Fruit fly (Drosophila melanogaster): Measurements from ENCODE around the gene CG12091.

CG12091 gene

DNA sequence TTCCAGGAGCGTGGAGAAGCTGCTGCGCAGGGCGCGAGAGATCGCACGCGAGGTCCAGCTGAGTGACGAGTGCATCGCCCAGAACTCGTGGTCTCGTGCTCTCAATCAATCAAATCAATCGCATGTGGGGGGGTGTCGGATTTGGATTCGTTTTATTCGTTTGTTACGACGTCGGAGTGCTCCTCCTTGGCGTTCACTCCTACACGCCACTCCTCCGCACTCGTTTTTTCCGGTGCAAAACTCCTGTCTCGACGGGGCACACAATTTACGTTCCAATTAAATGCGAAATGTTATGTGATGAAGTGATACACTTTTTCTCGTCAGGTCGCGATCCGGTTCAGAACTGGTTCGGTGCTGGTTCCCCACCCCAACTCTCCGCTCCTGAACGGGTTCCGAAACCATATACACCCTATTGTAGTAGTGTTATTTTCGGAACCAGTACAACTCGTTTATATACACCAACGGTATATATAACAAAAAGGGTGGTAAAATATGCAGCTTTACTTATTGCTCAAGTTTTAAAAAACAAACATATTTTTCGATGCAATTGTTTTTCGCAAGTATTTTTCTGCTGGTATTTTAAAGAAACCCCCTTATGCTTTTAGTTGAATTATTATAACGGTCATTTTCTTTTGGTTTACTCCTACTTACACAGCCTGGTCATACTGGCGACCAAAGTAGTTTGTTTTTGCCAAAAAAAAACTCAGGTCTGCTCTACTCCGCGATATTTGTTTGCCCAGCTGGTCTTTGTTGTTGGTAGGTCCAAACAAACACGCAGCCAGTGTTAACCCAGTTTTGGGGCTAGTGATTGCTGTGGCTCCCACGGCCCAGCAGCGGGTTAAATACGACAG lies at the start of gene CG12091, which contains the start of gene pns (continued):
- TF ChIP-seq crol (GFP tag; IDR thresholded peaks at IDR 0.05) (no peak; the same call in 1 of the 2 replicates), CG6654 (GFP tag; optimal IDR thresholded peaks at IDR 0.05) (no peak), prd (optimal IDR thresholded peaks at IDR 0.05) (no peak), prd (GFP tag; IDR thresholded peaks at IDR 0.05) (peak; percentile 68), NC2β (GFP tag; optimal IDR thresholded peaks at IDR 0.05) (peak; percentile 56), row (GFP tag; IDR thresholded peaks at IDR 0.05) (peak; percentile 89), Myb (GFP tag; optimal IDR thresholded peaks at IDR 0.05) (peak; percentile 95), cad (GFP tag; optimal IDR thresholded peaks at IDR 0.05) (peak; percentile 10), pnt (GFP tag; optimal IDR thresholded peaks at IDR 0.05) (peak; percentile 63), croc (GFP tag; conservative IDR thresholded peaks at IDR 0.05) (peak; percentile 32; the same call in 1 of the 3 replicates), Hr78 (GFP tag; optimal IDR thresholded peaks at IDR 0.05) (peak in 1 of 2 experiments; percentile 61), ems (GFP tag; optimal IDR thresholded peaks at IDR 0.05) (peak; percentile 71), CG14860 (GFP tag; IDR thresholded peaks at IDR 0.05; ENCODE audit: partially characterized antibody) (no peak), NK7.1 (GFP tag; optimal IDR thresholded peaks at IDR 0.05) (peak; percentile 20), fd102C (GFP tag; optimal IDR thresholded peaks at IDR 0.05) (peak; percentile 12), kah (GFP tag; optimal IDR thresholded peaks at IDR 0.05) (peak; percentile 4), CG7839 (tag; optimal IDR thresholded peaks at IDR 0.05) (peak; percentile 74), nerfin-1 (tag; optimal IDR thresholded peaks at IDR 0.05) (peak; percentile 39), CG14050 (GFP tag; IDR thresholded peaks at IDR 0.05) (peak; percentile 66), B-H2 (GFP tag; optimal IDR thresholded peaks at IDR 0.05) (peak; percentile 59), so (GFP tag; IDR thresholded peaks at IDR 0.05) (peak; percentile 6; the same call in 2 of the 3 replicates), fd64A (GFP tag; optimal IDR thresholded peaks at IDR 0.05) (no peak), CG15479 (GFP tag; optimal IDR thresholded peaks at IDR 0.05) (no peak), CG8359 (GFP tag; optimal IDR thresholded peaks at IDR 0.05; ENCODE audit: borderline replicate concordance) (no peak), Nf-YA (GFP tag; IDR thresholded peaks at IDR 0.05) (0 out of 2 replicates have a peak, but pooled peaks have one; percentile 20), onecut (GFP tag; IDR thresholded peaks at IDR 0.05) (peak; percentile 56), CG10959 (GFP tag; IDR thresholded peaks at IDR 0.05) (0 out of 2 replicates have a peak, but pooled peaks have one; percentile 27), PHDP (tag; optimal IDR thresholded peaks at IDR 0.05) (peak; percentile 70), MBD-R2 (GFP tag; IDR thresholded peaks at IDR 0.05) (peak; percentile 43; the same call in 1 of the 2 replicates), Aef1 (GFP tag; IDR thresholded peaks at IDR 0.05) (peak; percentile 29; the same call in 2 of the 3 replicates), CG10979 (tag; optimal IDR thresholded peaks at IDR 0.05) (peak; percentile 59), CG10366 (GFP tag; IDR thresholded peaks at IDR 0.05) (peak; percentile 77), gce (GFP tag; IDR thresholded peaks at IDR 0.05) (no peak), CG1832 (GFP tag; optimal IDR thresholded peaks at IDR 0.05) (no peak), Sin3A (optimal IDR thresholded peaks at IDR 0.05) (peak; percentile 79), CG4707 (GFP tag; optimal IDR thresholded peaks at IDR 0.05) (peak; percentile 38), tll (GFP tag; optimal IDR thresholded peaks at IDR 0.05) (no peak), Xbp1 (GFP tag; optimal IDR thresholded peaks at IDR 0.05) (peak; percentile 71), nau (GFP tag; optimal IDR thresholded peaks at IDR 0.05) (no peak), Jarid2 (GFP tag; optimal IDR thresholded peaks at IDR 0.05) (peak; percentile 65), ERR (GFP tag; optimal IDR thresholded peaks at IDR 0.05) (peak; percentile 63), ap (GFP tag; IDR thresholded peaks at IDR 0.05) (peak; percentile 51; the same call in 1 of the 2 replicates), CG6272 (GFP tag; IDR thresholded peaks at IDR 0.05) (peak; percentile 32; the same call in 1 of the 2 replicates), CG14710 (tag; optimal IDR thresholded peaks at IDR 0.05) (peak; percentile 89), CG11093 (GFP tag; IDR thresholded peaks at IDR 0.05) (no peak), Hr39 (optimal IDR thresholded peaks at IDR 0.05) (no peak), chn (GFP tag; optimal IDR thresholded peaks at IDR 0.05) (peak; percentile 79), CG17829 (tag; optimal IDR thresholded peaks at IDR 0.05) (peak; percentile 81), CG17186 (GFP tag; optimal IDR thresholded peaks at IDR 0.05) (peak; percentile 45)
